Fruit fly (Drosophila melanogaster) whole organism, embryonic: ENCODE data around the gene CG3534.

Source experiments
- ATbp ChIP-seq: fragments of 200-800 bp; sonication (Bioruptor generic); optimal IDR thresholded peaks from 2 replicates; lab custom pipeline; 2017; ENCODE audit warnings: missing biosample characterization, mild to moderate bottlenecking, missing genetic modification characterization, missing genetic modification reagents
- Bgb ChIP-seq: fragments of 200-800 bp; sonication (Bioruptor generic); IDR thresholded peaks from 2 replicates; pipeline ENCODE4 v1.3.6; 2022; ENCODE audit warnings: missing biosample characterization, missing genetic modification characterization; ENCODE audit not compliant: partially characterized antibody
- CG11085 ChIP-seq: fragments of 200-800 bp; sonication (Bioruptor generic); IDR thresholded peaks from 2 replicates; pipeline ENCODE4 v1.3.6; 2022; ENCODE audit warnings: missing biosample characterization, missing genetic modification characterization
- CG11560 ChIP-seq: fragments of 200-800 bp; sonication (Bioruptor generic); IDR thresholded peaks from 3 replicates; pipeline ENCODE4 v1.3.6; 2022; ENCODE audit warnings: missing biosample characterization, missing genetic modification characterization
- CG14860 ChIP-seq: fragments of 200-800 bp; sonication (Bioruptor generic); IDR thresholded peaks from 3 replicates; pipeline ENCODE4 v1.3.6; 2022; ENCODE audit warnings: missing biosample characterization, missing genetic modification characterization; ENCODE audit not compliant: partially characterized antibody
- CG15601 ChIP-seq: fragments of 200-800 bp; sonication (Bioruptor generic); optimal IDR thresholded peaks from 3 replicates; lab custom pipeline; 2019; ENCODE audit warnings: missing biosample characterization, mild to moderate bottlenecking, missing genetic modification characterization, moderate library complexity
- CG16813 ChIP-seq: fragments of 200-800 bp; sonication (Bioruptor generic); IDR thresholded peaks from 3 replicates; pipeline ENCODE4 v1.3.6; 2022; ENCODE audit warnings: missing biosample characterization, missing genetic modification characterization; ENCODE audit not compliant: partially characterized antibody
- CG17361 ChIP-seq: fragments of 200-800 bp; sonication (Bioruptor generic); IDR thresholded peaks from 3 replicates; pipeline ENCODE4 v1.3.6; 2022; ENCODE audit warnings: missing biosample characterization, missing genetic modification characterization
- CG17829 ChIP-seq: fragments of 200-800 bp; optimal IDR thresholded peaks from 2 replicates; lab custom pipeline; 2019; ENCODE audit warnings: missing biosample characterization, mild to moderate bottlenecking, missing genetic modification characterization, moderate library complexity
- CG18262 ChIP-seq: fragments of 200-800 bp; optimal IDR thresholded peaks from 3 replicates; lab custom pipeline; 2019; ENCODE audit warnings: missing biosample characterization, mild to moderate bottlenecking, missing genetic modification characterization, moderate library complexity
- CG32767 ChIP-seq: fragments of 200-800 bp; sonication (Bioruptor generic); IDR thresholded peaks from 2 replicates; pipeline ENCODE4 v1.3.6; 2022; ENCODE audit warnings: missing biosample characterization, missing genetic modification characterization
- CG32772 ChIP-seq: fragments of 200-800 bp; sonication (Bioruptor generic); IDR thresholded peaks from 2 replicates; pipeline ENCODE4 v1.3.6; 2022; ENCODE audit warnings: missing biosample characterization, missing genetic modification characterization
- CG42726 ChIP-seq: fragments of 200-800 bp; sonication (Bioruptor generic); IDR thresholded peaks from 2 replicates; pipeline ENCODE4 v1.3.6; 2022; ENCODE audit warnings: missing biosample characterization, missing genetic modification characterization; ENCODE audit not compliant: partially characterized antibody
- CG6683 ChIP-seq: fragments of 200-800 bp; sonication (Bioruptor generic); optimal IDR thresholded peaks from 2 replicates; lab custom pipeline; 2017; ENCODE audit warnings: missing biosample characterization, mild to moderate bottlenecking, missing genetic modification characterization, missing genetic modification reagents
- CG6791 ChIP-seq: fragments of 200-800 bp; sonication (Bioruptor generic); IDR thresholded peaks from 3 replicates; pipeline ENCODE4 v1.3.6; 2022; ENCODE audit warnings: missing biosample characterization, missing genetic modification characterization; ENCODE audit not compliant: partially characterized antibody
- CTCF ChIP-seq: fragments of 200-800 bp; sonication (Bioruptor generic); optimal IDR thresholded peaks from 2 replicates; lab custom pipeline; 2017; ENCODE audit warnings: missing biosample characterization, mild to moderate bottlenecking, missing genetic modification characterization, moderate library complexity
- CoRest ChIP-seq: fragments of 200-800 bp; sonication (Bioruptor generic); optimal IDR thresholded peaks from 3 replicates; lab custom pipeline; 2018; ENCODE audit warnings: missing biosample characterization, mild to moderate bottlenecking, missing genetic modification characterization, moderate library complexity
- Dip2 ChIP-seq: fragments of 200-800 bp; sonication (Bioruptor generic); IDR thresholded peaks from 2 replicates; pipeline ENCODE4 v1.3.6; 2022; ENCODE audit warnings: missing biosample characterization, missing genetic modification characterization
- Elba2 ChIP-seq: fragments of 200-800 bp; sonication (Bioruptor generic); optimal IDR thresholded peaks from 3 replicates; lab custom pipeline; 2016; ENCODE audit warnings: missing biosample characterization, missing genetic modification characterization
- HmgZ ChIP-seq: fragments of 200-800 bp; sonication (Bioruptor generic); optimal IDR thresholded peaks from 2 replicates; lab custom pipeline; 2018; ENCODE audit warnings: missing biosample characterization, mild to moderate bottlenecking, missing genetic modification characterization
- Lim3 ChIP-seq: fragments of 200-800 bp; sonication (Bioruptor generic); IDR thresholded peaks from 2 replicates; pipeline ENCODE4 v1.3.6; 2022; ENCODE audit warnings: missing biosample characterization, missing genetic modification characterization
- Nf-YB ChIP-seq: fragments of 200-800 bp; sonication (Bioruptor generic); optimal IDR thresholded peaks from 3 replicates; lab custom pipeline; 2019; ENCODE audit warnings: missing biosample characterization, mild to moderate bottlenecking, missing genetic modification characterization, moderate library complexity
- Nf-YC ChIP-seq: fragments of 200-800 bp; optimal IDR thresholded peaks from 3 replicates; lab custom pipeline; 2019; ENCODE audit warnings: missing biosample characterization, mild to moderate bottlenecking, missing genetic modification characterization, moderate library complexity
- Ravus ChIP-seq: fragments of 200-800 bp; sonication (Bioruptor generic); IDR thresholded peaks from 2 replicates; pipeline ENCODE4 v1.3.6; 2022; ENCODE audit warnings: missing biosample characterization, missing genetic modification characterization
- Stat92E ChIP-seq, 3 experiments: fragments of >200 bp in 2 of 3; fragments of 200-800 bp in 1 of 3; sonication (Bioruptor generic) in 1 of 3; optimal IDR thresholded peaks; 2 replicates each; lab custom pipeline; 2017 to 2019; ENCODE audit warnings: missing biosample characterization in 3 of 3, missing genetic modification characterization in 3 of 3, mild to moderate bottlenecking in 1 of 3, moderate library complexity in 1 of 3
- amos ChIP-seq: fragments of 200-800 bp; sonication (Bioruptor generic); IDR thresholded peaks from 2 replicates; pipeline ENCODE4 v1.3.6; 2022; ENCODE audit warnings: missing biosample characterization, missing genetic modification characterization; ENCODE audit not compliant: partially characterized antibody
- ap ChIP-seq: fragments of 200-800 bp; sonication (Bioruptor generic); IDR thresholded peaks from 2 replicates; pipeline ENCODE4 v1.3.6; 2022; ENCODE audit warnings: missing biosample characterization, missing genetic modification characterization
- bbx ChIP-seq: fragments of 200-800 bp; sonication (Bioruptor generic); IDR thresholded peaks from 2 replicates; pipeline ENCODE4 v1.3.6; 2022; ENCODE audit warnings: missing biosample characterization, missing genetic modification characterization; ENCODE audit not compliant: partially characterized antibody
- cad ChIP-seq: fragments of >200 bp; optimal IDR thresholded peaks from 2 replicates; lab custom pipeline; 2017; ENCODE audit warnings: missing biosample characterization, missing genetic modification characterization
- ewg ChIP-seq: fragments of 200-800 bp; sonication (Bioruptor generic); optimal IDR thresholded peaks from 3 replicates; lab custom pipeline; 2017; ENCODE audit warnings: mild to moderate bottlenecking, missing biosample characterization, missing genetic modification reagents, missing genetic modification characterization
- insv ChIP-seq, 2 experiments: fragments of 200-800 bp; sonication (Bioruptor generic); optimal IDR thresholded peaks; 3 replicates each; lab custom pipeline; 2016 to 2018; ENCODE audit warnings: missing biosample characterization in 2 of 2, missing genetic modification characterization in 2 of 2
- inv ChIP-seq: fragments of 200-800 bp; sonication (Bioruptor generic); IDR thresholded peaks from 2 replicates; pipeline ENCODE4 v1.3.6; 2022; ENCODE audit warnings: missing biosample characterization, missing genetic modification characterization; ENCODE audit not compliant: partially characterized antibody
- knrl ChIP-seq: fragments of 200-800 bp; sonication (Bioruptor generic); IDR thresholded peaks from 3 replicates; pipeline ENCODE4 v1.3.6; 2022; ENCODE audit warnings: missing biosample characterization, missing genetic modification characterization; ENCODE audit not compliant: partially characterized antibody
- lbe ChIP-seq: fragments of 200-800 bp; sonication (Bioruptor generic); optimal IDR thresholded peaks from 2 replicates; lab custom pipeline; 2016; ENCODE audit warnings: missing biosample characterization, mild to moderate bottlenecking, missing genetic modification characterization
- lov ChIP-seq, 2 experiments: fragments of 200-800 bp in 1 of 2; fragments of >200 bp in 1 of 2; sonication (Bioruptor generic) in 1 of 2; IDR thresholded peaks in 1 of 2; optimal IDR thresholded peaks in 1 of 2; 2 replicates in 1 of 2; 3 replicates in 1 of 2; pipeline versions ENCODE4 v1.3.6 to Lab custom; 2017 to 2022; ENCODE audit warnings: missing biosample characterization in 1 of 2, missing genetic modification characterization in 1 of 2
- onecut ChIP-seq: fragments of 200-800 bp; sonication (Bioruptor generic); IDR thresholded peaks from 2 replicates; pipeline ENCODE4 v1.3.6; 2022; ENCODE audit warnings: missing biosample characterization, missing genetic modification characterization
- pita ChIP-seq: fragments of 200-800 bp; sonication (Bioruptor generic); optimal IDR thresholded peaks from 2 replicates; lab custom pipeline; 2017; ENCODE audit warnings: missing biosample characterization, mild to moderate bottlenecking, missing genetic modification characterization
- run ChIP-seq: fragments of 200-800 bp; sonication (Bioruptor generic); optimal IDR thresholded peaks from 3 replicates; lab custom pipeline; 2018; ENCODE audit warnings: missing biosample characterization, mild to moderate bottlenecking, missing genetic modification characterization
- sens ChIP-seq: fragments of 200-800 bp; sonication (Bioruptor generic); peaks from one replicate; lab custom pipeline; 2016; ENCODE audit warnings: missing biosample characterization, missing genetic modification characterization
- seq ChIP-seq: fragments of 200-800 bp; sonication (Bioruptor generic); IDR thresholded peaks from 2 replicates; pipeline ENCODE4 v1.3.6; 2022; ENCODE audit warnings: missing biosample characterization, missing genetic modification characterization
- slou ChIP-seq: fragments of 200-800 bp; sonication (Bioruptor generic); optimal IDR thresholded peaks from 3 replicates; lab custom pipeline; 2016; ENCODE audit warnings: missing biosample characterization, missing genetic modification characterization
- yki ChIP-seq: fragments of >200 bp; optimal IDR thresholded peaks from 3 replicates; lab custom pipeline; 2018
- zen ChIP-seq: fragments of 200-800 bp; sonication (Bioruptor generic); optimal IDR thresholded peaks from 3 replicates; lab custom pipeline; 2018; ENCODE audit warnings: missing biosample characterization, mild to moderate bottlenecking, missing genetic modification characterization, moderate library complexity

The CG3534 gene

dm6 chr3R:16972136-16972535 is 24.1 kb upstream of the CG3534 start, which contains the start of gene Abd-B:
TSS of gene Abd-B (minus strand) at chr3R:16972236.
- peak; percentile 41 for TF ChIP-seq Elba2 (GFP tag; lab: Kevin White, UChicago)
- no peak for TF ChIP-seq CG18262 (tag; lab: Kevin White, UChicago)

dm6 chr3R:16972575-16972974 is 23.7 kb upstream of the CG3534 start:
- TF ChIP-seq onecut (GFP tag; lab: Robert Waterston, UW) (peak; percentile 28; the same call in 1 of the 2 replicates), lbe (GFP tag; lab: Kevin White, UChicago) (no peak), CG32767 (GFP tag; lab: Robert Waterston, UW) (peak; percentile 51; the same call in 1 of the 2 replicates), CG6683 (GFP tag; lab: Kevin White, UChicago) (no peak), Stat92E (GFP tag; optimal IDR thresholded peaks at IDR 0.05; lab: Kevin White, UChicago) (no peak), slou (no peak), seq (GFP tag; lab: Robert Waterston, UW) (0 out of 2 replicates have a peak, but pooled peaks have one; percentile 18), Nf-YC (tag; lab: Kevin White, UChicago) (peak; percentile 64), ewg (peak; percentile 73), Nf-YB (GFP tag; lab: Kevin White, UChicago) (peak; percentile 53), lov (optimal IDR thresholded peaks at IDR 0.05; lab: Kevin White, UChicago) (no peak), lov (GFP tag; IDR thresholded peaks at IDR 0.05; lab: Robert Waterston, UW) (0 out of 3 replicates have a peak, but pooled peaks have one; percentile 38)

dm6 chr3R:16974904-16975303 is 21.3 kb upstream of the CG3534 start, which contains the start of gene VhaM9.7-d:
TSS of gene VhaM9.7-d (plus strand) at chr3R:16975204.
- TF ChIP-seq Dip2 (GFP tag; lab: Robert Waterston, UW) (no peak), sens (GFP tag; lab: Kevin White, UChicago) (peak; percentile 44), cad (peak; percentile 13)
- TF ChIP-seq, all 482 proteins: peak for 2

- 0 out of 2 replicates have a peak, but pooled peaks have one; percentile 7 for TF ChIP-seq CG11085 (GFP tag; lab: Robert Waterston, UW)
- TF ChIP-seq knrl (GFP tag; lab: Robert Waterston, UW), result peak; percentile 67
- TF ChIP-seq ap, result no peak
- TF ChIP-seq CG14860, result peak; percentile 11; the same call in 1 of the 3 replicates
- peak; percentile 71 for TF ChIP-seq pita (GFP tag; lab: Kevin White, UChicago)
- no peak for TF ChIP-seq Ravus (GFP tag; lab: Robert Waterston, UW)
- TF ChIP-seq CTCF (GFP tag; lab: Kevin White, UChicago), result peak; percentile 81
- no peak for TF ChIP-seq ATbp (GFP tag; lab: Kevin White, UChicago)
- 0 out of 3 replicates have a peak, but pooled peaks have one; percentile 39 for TF ChIP-seq CG6791 (GFP tag; lab: Robert Waterston, UW)
- peak; percentile 67 for TF ChIP-seq HmgZ
- TF ChIP-seq inv, result peak; percentile 16; the same call in 1 of the 2 replicates
- no peak for TF ChIP-seq CG17361 (GFP tag; lab: Robert Waterston, UW)
- peak; percentile 65 for TF ChIP-seq zen
- TF ChIP-seq CG42726 (GFP tag; lab: Robert Waterston, UW), result 0 out of 2 replicates have a peak, but pooled peaks have one; percentile 38
- TF ChIP-seq CG16813 (GFP tag; lab: Robert Waterston, UW), result peak; percentile 48; the same call in 2 of the 3 replicates
- no peak for TF ChIP-seq Lim3 (GFP tag; lab: Robert Waterston, UW)
- TF ChIP-seq CG11560 (tag; lab: Robert Waterston, UW), result peak; percentile 78; the same call in 2 of the 3 replicates
- TF ChIP-seq Elba2 (GFP tag; lab: Kevin White, UChicago), result peak; percentile 75
- TF ChIP-seq CG15601 (tag; lab: Kevin White, UChicago), result peak; percentile 49
- 0 out of 2 replicates have a peak, but pooled peaks have one; percentile 38 for TF ChIP-seq bbx (GFP tag; lab: Robert Waterston, UW)
- TF ChIP-seq CG32772 (GFP tag; lab: Robert Waterston, UW), result no peak
- TF ChIP-seq CG17829, result peak; percentile 33
- TF ChIP-seq Nf-YC (tag; lab: Kevin White, UChicago), result peak; percentile 3
- peak; percentile 24 for TF ChIP-seq CoRest (tag; lab: Kevin White, UChicago)
- TF ChIP-seq run (tag; lab: Kevin White, UChicago), result no peak
- TF ChIP-seq amos, result peak; percentile 69
- peak in 1 of 2 experiments; percentile 100 for TF ChIP-seq insv (GFP tag; optimal IDR thresholded peaks at IDR 0.05; lab: Kevin White, UChicago)
- peak; percentile 73 for TF ChIP-seq Bgb (GFP tag; lab: Robert Waterston, UW)
- peak; percentile 40 for TF ChIP-seq yki
Measured at dm6 chr3R:16977745-16978305, 18.4 kb upstream of the CG3534 start, which contains the start of gene Actn3. TSS of gene Actn3 (minus strand) at chr3R:16977795.
